Fruit fly (Drosophila melanogaster) S2 (cell line): ENCODE results near the gene Diedel2.

ENCODE experiments used
- CG8478 ChIP-seq: fragments of >200 bp; optimal IDR thresholded peaks from 2 replicates; lab custom pipeline; 2018
- CTCF ChIP-seq, 2 experiments: fragments of >200 bp; optimal IDR thresholded peaks; 2 replicates each; lab custom pipeline; 2018

Gene Diedel2

dm6 chr3R:29608177-29608576 lies at the start of gene Diedel2:
Gene Diedel2 (plus strand): TSS chr3R:29608477.
- TF ChIP-seq CG8478 (lab: Kevin White, UChicago) (no peak), CTCF (optimal IDR thresholded peaks at IDR 0.05; lab: Kevin White, UChicago) (no peak)

dm6 chr3R:29559444-29559976 lies 48.8 kb upstream of the Diedel2 start:
- TF ChIP-seq CTCF (optimal IDR thresholded peaks at IDR 0.05; lab: Kevin White, UChicago) = no peak
- TF ChIP-seq CG8478 (lab: Kevin White, UChicago) = no peak

- TF ChIP-seq CG8478 (lab: Kevin White, UChicago) = no peak
- TF ChIP-seq CTCF (optimal IDR thresholded peaks at IDR 0.05; lab: Kevin White, UChicago) = peak; percentile 58 to 72
Observed at dm6 chr3R:29560418-29560817, 47.9 kb upstream of the Diedel2 start.

DNA sequence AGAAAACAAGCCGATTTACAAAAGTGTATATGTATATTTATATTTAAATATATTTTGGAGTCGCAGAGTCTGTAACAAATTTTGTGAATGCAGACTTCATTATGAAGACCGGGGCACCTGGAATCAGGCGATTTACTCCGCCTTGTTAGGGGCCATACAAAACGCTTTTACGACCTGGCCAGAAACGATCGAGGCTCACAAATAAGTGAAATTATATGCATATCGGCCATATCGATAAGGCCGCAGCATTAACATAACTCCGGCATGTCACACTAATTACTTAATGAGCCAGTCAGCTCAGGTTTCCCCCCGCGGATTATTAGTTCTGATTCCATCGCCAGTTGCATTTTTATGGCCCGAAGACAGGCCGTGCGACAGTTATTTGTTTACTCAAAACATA lies 45.7 kb upstream of the Diedel2 start:
- no peak for TF ChIP-seq CG8478 (lab: Kevin White, UChicago)
- TF ChIP-seq CTCF (optimal IDR thresholded peaks at IDR 0.05; lab: Kevin White, UChicago) = no peak

dm6 chr3R:29565744-29566143 lies 42.5 kb upstream of the Diedel2 start:
- no peak for TF ChIP-seq CG8478 (lab: Kevin White, UChicago)
- no peak for TF ChIP-seq CTCF (optimal IDR thresholded peaks at IDR 0.05; lab: Kevin White, UChicago)

DNA sequence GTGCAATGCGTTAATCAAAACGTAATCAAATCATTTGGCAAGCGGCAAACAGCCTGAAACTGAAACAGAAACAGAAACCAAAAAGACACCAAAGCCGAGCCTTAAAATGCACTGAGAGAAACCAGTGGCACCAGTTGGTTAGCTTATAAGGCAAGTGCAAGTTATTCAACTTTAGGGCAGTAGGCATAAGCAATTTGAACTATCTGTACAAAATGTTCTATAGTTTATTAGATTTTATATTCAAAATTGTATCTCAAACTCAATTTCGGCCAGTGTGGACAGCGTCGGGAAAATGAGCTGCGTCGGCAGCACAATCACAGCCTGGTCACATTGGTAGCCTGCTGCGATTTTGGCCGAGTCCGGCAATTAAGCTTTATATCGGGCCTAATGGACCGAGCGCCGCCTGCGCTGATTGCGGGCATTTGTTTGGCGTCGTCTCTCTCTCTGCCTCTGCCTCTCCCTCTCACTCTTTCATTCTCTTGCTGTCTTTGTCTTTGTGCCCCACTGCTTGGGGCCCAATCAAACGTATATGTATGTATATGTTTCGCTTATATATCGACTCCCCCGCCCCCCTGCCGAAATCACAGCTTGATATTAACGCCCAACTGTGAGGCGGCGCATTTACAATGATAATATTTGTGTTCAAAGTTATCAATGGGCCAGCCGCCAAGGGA lies 41.1 kb upstream of the Diedel2 start:
- no peak for TF ChIP-seq CG8478 (lab: Kevin White, UChicago)

DNA sequence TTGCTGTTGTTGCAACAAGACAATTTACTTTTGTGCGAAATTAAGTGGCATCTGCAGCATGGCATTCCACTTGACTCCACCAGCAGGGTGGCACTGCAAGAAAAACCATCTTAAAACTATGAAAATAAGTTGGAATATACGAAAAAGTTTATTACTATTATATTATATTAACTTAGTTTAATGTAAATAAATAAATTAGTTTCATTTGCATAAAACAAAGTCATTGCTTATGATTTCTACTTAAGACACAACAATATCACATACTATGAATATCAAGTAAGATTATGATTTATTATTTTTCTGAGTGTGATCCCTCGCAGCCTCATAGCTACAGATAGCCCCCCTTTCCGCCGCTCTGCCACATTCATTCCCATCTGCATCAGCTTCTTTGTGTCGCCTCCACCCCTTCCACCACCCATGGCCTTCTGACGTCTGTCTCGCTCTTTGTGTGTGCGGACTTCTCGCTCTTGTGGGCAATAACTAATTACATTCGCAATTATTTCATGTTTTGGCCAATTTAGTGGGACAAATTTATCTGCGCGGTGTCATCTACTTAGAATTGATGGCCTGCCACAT lies 38.0 kb upstream of the Diedel2 start:
- TF ChIP-seq CG8478 (lab: Kevin White, UChicago) = no peak
- TF ChIP-seq CTCF (optimal IDR thresholded peaks at IDR 0.05; lab: Kevin White, UChicago) = no peak

DNA sequence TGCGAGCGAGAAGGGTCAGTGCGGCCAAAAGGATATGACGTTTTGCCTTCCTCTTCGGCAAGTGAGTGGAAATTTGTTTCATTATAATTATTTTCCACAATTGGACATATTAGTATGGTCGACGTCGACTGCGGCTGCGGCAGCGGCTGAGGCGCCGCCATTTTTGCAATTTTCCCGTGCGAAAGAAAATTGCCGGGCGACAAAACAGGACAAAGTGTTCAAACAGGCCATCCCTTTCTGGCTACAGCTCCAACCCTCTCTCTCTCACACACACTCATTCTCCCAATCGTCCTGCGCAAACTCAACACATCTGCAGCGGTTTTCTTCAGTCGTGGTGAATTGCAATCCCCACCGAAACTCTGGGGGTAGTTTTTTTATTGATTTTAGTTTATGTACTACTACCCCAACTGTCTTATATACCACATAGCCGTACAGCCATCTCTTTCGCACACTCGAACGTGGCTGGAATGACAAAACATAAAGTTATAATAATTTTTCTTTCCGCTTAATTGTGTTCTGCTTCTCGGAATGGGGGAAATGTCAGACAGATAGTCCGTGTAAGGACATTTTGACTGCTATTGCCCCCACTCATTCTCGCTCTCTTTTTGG lies 36.1 kb upstream of the Diedel2 start:
- TF ChIP-seq CTCF (optimal IDR thresholded peaks at IDR 0.05; lab: Kevin White, UChicago) (no peak), CG8478 (lab: Kevin White, UChicago) (no peak)

dm6 chr3R:29576009-29576408 lies 32.3 kb upstream of the Diedel2 start:
- TF ChIP-seq CG8478 (lab: Kevin White, UChicago) = no peak
- TF ChIP-seq CTCF (optimal IDR thresholded peaks at IDR 0.05; lab: Kevin White, UChicago) = no peak

DNA sequence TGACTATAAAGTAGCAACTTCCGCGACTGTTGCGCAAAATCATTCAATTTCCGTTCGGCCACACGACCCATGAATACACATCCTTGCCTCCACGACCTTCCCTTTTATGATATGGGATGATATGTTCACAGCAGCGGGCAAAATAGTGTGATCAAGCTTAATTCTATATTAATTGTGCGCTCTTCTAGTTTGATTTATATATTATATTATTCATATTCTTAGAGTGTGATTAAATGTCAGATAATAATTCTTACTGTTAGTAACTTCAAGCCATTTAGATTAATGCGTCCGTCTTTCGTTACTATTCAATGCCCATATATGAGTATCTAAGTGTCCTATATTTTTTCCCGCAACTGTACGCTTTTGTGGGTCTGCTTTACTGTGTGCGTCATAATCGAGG lies 26.9 kb upstream of the Diedel2 start:
- TF ChIP-seq CTCF (optimal IDR thresholded peaks at IDR 0.05; lab: Kevin White, UChicago) = no peak
- no peak for TF ChIP-seq CG8478 (lab: Kevin White, UChicago)

DNA sequence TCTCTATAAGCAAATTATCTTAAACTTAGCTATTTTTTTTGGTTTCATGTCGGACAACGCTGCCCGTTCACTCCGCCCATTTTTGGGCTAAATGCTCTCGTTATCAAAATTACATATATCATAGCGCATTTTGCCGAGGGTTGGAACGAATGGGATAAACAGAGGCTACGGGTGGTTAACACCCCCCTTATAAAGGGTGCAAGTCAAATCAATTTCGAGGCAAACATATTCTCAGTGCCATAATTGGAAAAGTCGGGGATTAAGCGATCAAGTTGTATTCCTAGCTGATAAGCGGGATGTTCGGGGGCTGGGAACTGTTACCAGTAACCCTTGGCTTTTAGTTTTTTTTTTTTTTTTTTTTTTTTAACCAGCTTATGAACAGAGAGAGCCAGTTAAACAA lies 25.0 kb upstream of the Diedel2 start:
- TF ChIP-seq CTCF (optimal IDR thresholded peaks at IDR 0.05; lab: Kevin White, UChicago) (no peak), CG8478 (lab: Kevin White, UChicago) (no peak)

dm6 chr3R:29584266-29584665 lies 24.0 kb upstream of the Diedel2 start:
- TF ChIP-seq CTCF (optimal IDR thresholded peaks at IDR 0.05; lab: Kevin White, UChicago) = no peak
- no peak for TF ChIP-seq CG8478 (lab: Kevin White, UChicago)

DNA sequence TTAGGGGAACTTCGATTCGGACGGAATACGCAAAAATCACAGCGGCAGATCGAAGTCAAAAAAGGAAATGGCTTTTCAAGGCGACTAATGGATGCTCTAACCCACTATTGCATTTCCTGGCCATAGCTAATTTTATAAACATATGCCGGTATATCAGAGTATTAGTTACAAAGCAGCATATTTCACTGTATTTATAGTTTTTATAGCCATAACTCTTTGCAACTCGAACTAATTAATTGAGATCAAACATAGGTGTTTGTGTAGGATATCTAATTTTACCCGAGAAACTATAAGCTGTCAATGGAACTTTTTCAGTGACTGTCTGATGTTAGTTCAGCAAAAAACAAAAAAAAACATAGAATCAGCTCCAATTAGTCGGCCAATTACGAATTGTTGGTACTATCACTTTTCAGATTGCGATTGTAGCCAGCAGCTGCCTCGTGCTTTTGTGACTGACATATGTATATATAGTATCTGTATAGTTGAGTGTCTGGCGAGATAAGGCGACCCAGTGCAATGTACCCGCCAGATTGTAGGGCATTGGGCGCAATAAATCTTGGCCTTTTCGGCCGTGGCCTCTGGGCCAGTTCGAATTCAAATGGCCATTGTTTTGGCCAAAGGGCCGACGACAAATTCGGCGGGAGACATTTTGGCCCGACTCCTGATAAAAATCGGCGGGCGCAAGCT lies 23.1 kb upstream of the Diedel2 start:
- TF ChIP-seq CTCF (optimal IDR thresholded peaks at IDR 0.05; lab: Kevin White, UChicago) (no peak), CG8478 (lab: Kevin White, UChicago) (no peak)

DNA sequence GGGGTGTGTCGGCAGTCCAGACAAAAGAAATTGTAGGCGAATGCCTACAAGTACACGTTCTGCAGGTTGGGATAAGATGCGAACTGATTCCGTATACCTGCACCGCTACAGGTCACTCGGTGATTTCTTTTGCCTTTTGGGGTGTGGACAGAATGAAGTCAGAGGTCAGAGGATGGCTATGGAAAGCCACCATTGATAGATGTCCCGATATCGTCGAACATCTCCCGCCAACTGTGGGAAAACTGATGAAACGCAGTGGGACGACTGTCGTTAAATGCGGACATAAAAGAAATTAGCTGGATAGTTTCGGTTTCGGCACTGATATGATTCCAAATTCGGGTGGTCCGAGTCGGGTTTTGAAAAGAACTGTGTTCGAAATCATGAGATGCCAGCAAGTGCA lies 21.5 kb upstream of the Diedel2 start:
- no peak for TF ChIP-seq CTCF (optimal IDR thresholded peaks at IDR 0.05; lab: Kevin White, UChicago)
- no peak for TF ChIP-seq CG8478 (lab: Kevin White, UChicago)

- no peak for TF ChIP-seq CTCF (optimal IDR thresholded peaks at IDR 0.05; lab: Kevin White, UChicago)
- no peak for TF ChIP-seq CG8478 (lab: Kevin White, UChicago)
Observed at dm6 chr3R:29588004-29588403, 20.3 kb upstream of the Diedel2 start, which contains the start of gene CG7567. Gene CG7567 (minus strand): TSS chr3R:29588104.
